Worm (Caenorhabditis elegans): ENCODE data around the gene T09F5.10.

The T09F5.10 gene

ce11 chrV:15189567-15189966 is 9.7 kb downstream of the T09F5.10 start, which contains the start of gene cyn-3 (continued):
- TF ChIP-seq ceh-20 (GFP tag; IDR thresholded peaks at IDR 0.05) (no peak), sdz-12 (GFP tag; optimal IDR thresholded peaks at IDR 0.05) (no peak), tra-1 (GFP tag; IDR thresholded peaks at IDR 0.05) (no peak), nhr-77 (tag; optimal IDR thresholded peaks at IDR 0.05) (peak; percentile 82), nhr-6 (tag; optimal IDR thresholded peaks at IDR 0.05) (peak; percentile 99), fos-1 (tag; optimal IDR thresholded peaks at IDR 0.05) (no peak), mes-2 (tag; optimal IDR thresholded peaks at IDR 0.05; ENCODE audit: poor library complexity, severe bottlenecking) (peak; percentile 92), nhr-111 (GFP tag; optimal IDR thresholded peaks at IDR 0.05) (no peak), nhr-11 (tag; optimal IDR thresholded peaks at IDR 0.05) (peak; percentile 69), mxl-2 (GFP tag; conservative IDR thresholded peaks at IDR 0.05) (no peak), daf-8 (GFP tag; IDR thresholded peaks at IDR 0.05) (no peak), egl-43 (GFP tag; IDR thresholded peaks at IDR 0.05) (no peak), T26A8.4 (GFP tag; IDR thresholded peaks at IDR 0.05) (peak; percentile 68), zfp-3 (GFP tag; conservative IDR thresholded peaks at IDR 0.05) (no peak), nhr-41 (GFP tag; IDR thresholded peaks at IDR 0.05) (no peak), lin-13 (GFP tag; optimal IDR thresholded peaks at IDR 0.05) (no peak), nhr-48 (tag; optimal IDR thresholded peaks at IDR 0.05) (peak; percentile 9), ceh-44 (GFP tag; IDR thresholded peaks at IDR 0.05) (no peak), F49E8.2 (tag; optimal IDR thresholded peaks at IDR 0.05; ENCODE audit: borderline replicate concordance) (no peak), madf-9 (GFP tag; conservative IDR thresholded peaks at IDR 0.05) (no peak), pha-4 (GFP tag; IDR thresholded peaks at IDR 0.05) (0 out of 2 replicates have a peak, but pooled peaks have one; percentile 44), pha-4 (tag; optimal IDR thresholded peaks at IDR 0.05) (peak; percentile 71), ztf-11 (tag; optimal IDR thresholded peaks at IDR 0.05) (no peak), egl-27 (tag; optimal IDR thresholded peaks at IDR 0.05) (no peak), F10B5.3 (tag; optimal IDR thresholded peaks at IDR 0.05) (no peak), daf-16 (GFP tag; optimal IDR thresholded peaks at IDR 0.05) (peak in 1 of 2 experiments; percentile 35), daf-16 (tag; optimal IDR thresholded peaks at IDR 0.05) (peak; percentile 65), cey-2 (tag; optimal IDR thresholded peaks at IDR 0.05; ENCODE audit: borderline replicate concordance, insufficient read depth) (no peak), lin-29 (GFP tag; IDR thresholded peaks at IDR 0.05) (no peak), attf-4 (tag; optimal IDR thresholded peaks at IDR 0.05) (no peak), mdl-1 (tag; optimal IDR thresholded peaks at IDR 0.05) (peak in 1 of 2 experiments; percentile 31), lim-7 (GFP tag; IDR thresholded peaks at IDR 0.05) (no peak), madf-5 (GFP tag; IDR thresholded peaks at IDR 0.05) (no peak), spr-1 (tag; optimal IDR thresholded peaks at IDR 0.05) (no peak), ZK546.5 (tag; optimal IDR thresholded peaks at IDR 0.05) (no peak), nhr-28 (tag; optimal IDR thresholded peaks at IDR 0.05) (peak; percentile 59), unc-39 (tag; optimal IDR thresholded peaks at IDR 0.05) (no peak), tag-97 (GFP tag; IDR thresholded peaks at IDR 0.05) (no peak), D1046.2 (GFP tag; IDR thresholded peaks at IDR 0.05) (no peak), vab-7 (GFP tag; IDR thresholded peaks at IDR 0.05) (no peak), ces-1 (GFP tag; optimal IDR thresholded peaks at IDR 0.05) (no peak), dpl-1 (GFP tag; optimal IDR thresholded peaks at IDR 0.05) (peak; percentile 99), T20F7.1 (GFP tag; optimal IDR thresholded peaks at IDR 0.05) (peak; percentile 77), hif-1 (tag; optimal IDR thresholded peaks at IDR 0.05) (peak in 1 of 2 experiments; percentile 60), unc-62 (GFP tag; optimal IDR thresholded peaks at IDR 0.05 in 1 of 2) (peak in 1 of 2 experiments; percentile 85), unc-62 (tag; optimal IDR thresholded peaks at IDR 0.05) (no peak), snpc-1.2 (GFP tag; IDR thresholded peaks at IDR 0.05) (peak; percentile 28; the same call in 1 of the 2 replicates), gei-8 (GFP tag; optimal IDR thresholded peaks at IDR 0.05) (no peak), F26F4.8 (GFP tag; conservative IDR thresholded peaks at IDR 0.05) (no peak), lin-15B (tag; optimal IDR thresholded peaks at IDR 0.05) (peak; percentile 46), ctbp-1 (GFP tag; IDR thresholded peaks at IDR 0.05) (peak; percentile 67), nhr-102 (tag; optimal IDR thresholded peaks at IDR 0.05) (peak; percentile 41)
